Worm (Caenorhabditis elegans) whole organism, L4 larva: ENCODE results near the gene F44A6.5.

ENCODE experiments used
- ceh-28 ChIP-seq: fragments of 150-350 bp; optimal IDR thresholded peaks from 2 replicates; lab custom pipeline; 2014; ENCODE audit warnings: missing biosample characterization, missing genetic modification reagents, missing genetic modification characterization
- ctbp-1 ChIP-seq: fragments of 200-800 bp; sonication (Bioruptor generic); IDR thresholded peaks from 2 replicates; pipeline ENCODE4 v1.3.6; 2022; ENCODE audit warnings: missing genetic modification reagents, missing genetic modification characterization, missing compliant biosample characterization
- egl-27 ChIP-seq: sonication (generic microtip); optimal IDR thresholded peaks from 3 replicates; lab custom pipeline; 2017; ENCODE audit warnings: missing biosample characterization, missing genetic modification reagents, missing genetic modification characterization
- lin-1 ChIP-seq: fragments of 200-800 bp; sonication (Bioruptor generic); IDR thresholded peaks from 2 replicates; pipeline ENCODE4 v1.3.6; 2022; ENCODE audit warnings: missing genetic modification reagents, missing genetic modification characterization, missing compliant biosample characterization
- mep-1 ChIP-seq: fragments of 150-350 bp; sonication (generic microtip); optimal IDR thresholded peaks from 3 replicates; lab custom pipeline; 2014; ENCODE audit warnings: missing biosample characterization, missing genetic modification characterization
- unc-62 ChIP-seq, 3 experiments: fragments of 150-350 bp in 1 of 3; sonication (generic microtip); optimal IDR thresholded peaks in 2 of 3; peaks in 1 of 3; 1 replicate in 1 of 3; 2 replicates in 2 of 3; lab custom pipeline; 2014 to 2017; ENCODE audit warnings: missing biosample characterization in 3 of 3, missing genetic modification characterization in 3 of 3, missing genetic modification reagents in 3 of 3, missing genotype in 1 of 3
- ztf-11 ChIP-seq: fragments of 150-350 bp; optimal IDR thresholded peaks from 2 replicates; lab custom pipeline; 2014; ENCODE audit warnings: missing biosample characterization, missing genetic modification characterization

DNA sequence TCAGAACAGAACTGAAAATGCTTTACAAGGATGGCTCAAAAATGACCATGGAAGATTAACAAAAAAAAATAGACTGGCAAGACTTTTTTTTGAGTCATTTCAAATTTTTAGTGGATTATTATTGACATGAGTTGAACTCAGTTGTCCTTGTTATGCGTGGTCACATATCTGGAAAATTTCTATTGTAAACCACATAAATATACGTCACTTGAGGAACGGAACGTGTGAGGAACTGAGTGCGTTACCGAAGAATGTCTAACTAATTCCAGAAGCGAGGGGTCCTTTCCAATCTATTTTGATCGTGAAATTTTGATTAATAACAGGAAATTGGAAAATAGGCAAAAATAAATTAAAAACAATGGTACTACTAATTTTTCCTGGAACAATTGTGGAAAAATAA lies 43.6 kb upstream of the F44A6.5 start:
- TF ChIP-seq lin-1 (GFP tag; lab: Robert Waterston, UW), result no peak
- TF ChIP-seq egl-27 (tag; lab: Kevin White, UChicago), result no peak
- TF ChIP-seq unc-62 (GFP tag; optimal IDR thresholded peaks at IDR 0.05 in 1 of 2; lab: Kevin White, UChicago), result peak in 1 of 2 experiments; percentile 93
- TF ChIP-seq unc-62 (tag; optimal IDR thresholded peaks at IDR 0.05; lab: Kevin White, UChicago), result no peak
- no peak for TF ChIP-seq mep-1
- TF ChIP-seq ztf-11, result no peak
- TF ChIP-seq ceh-28, result no peak
- no peak for TF ChIP-seq ctbp-1 (GFP tag; lab: Robert Waterston, UW)
